Worm (Caenorhabditis elegans) whole organism, late embryonic: ENCODE results near the gene C43H6.6.

Experiments used
- F13H6.1 ChIP-seq: sonication (generic microtip); optimal IDR thresholded peaks from 2 replicates; lab custom pipeline; 2016; ENCODE audit warnings: missing genetic modification characterization, missing compliant biosample characterization
- hlh-8 ChIP-seq: sonication (generic microtip); optimal IDR thresholded peaks from 2 replicates; lab custom pipeline; 2016; ENCODE audit warnings: missing genotype, missing genetic modification characterization, missing compliant biosample characterization

- TF ChIP-seq F13H6.1 (tag; lab: Kevin White, UChicago) (no peak), hlh-8 (tag; lab: Kevin White, UChicago) (no peak)
Observed at ce11 chrX:2433805-2434204, 38.7 kb downstream of the C43H6.6 start.
